Fruit fly (Drosophila melanogaster): ENCODE data around the gene Med.

The Med gene

DNA sequence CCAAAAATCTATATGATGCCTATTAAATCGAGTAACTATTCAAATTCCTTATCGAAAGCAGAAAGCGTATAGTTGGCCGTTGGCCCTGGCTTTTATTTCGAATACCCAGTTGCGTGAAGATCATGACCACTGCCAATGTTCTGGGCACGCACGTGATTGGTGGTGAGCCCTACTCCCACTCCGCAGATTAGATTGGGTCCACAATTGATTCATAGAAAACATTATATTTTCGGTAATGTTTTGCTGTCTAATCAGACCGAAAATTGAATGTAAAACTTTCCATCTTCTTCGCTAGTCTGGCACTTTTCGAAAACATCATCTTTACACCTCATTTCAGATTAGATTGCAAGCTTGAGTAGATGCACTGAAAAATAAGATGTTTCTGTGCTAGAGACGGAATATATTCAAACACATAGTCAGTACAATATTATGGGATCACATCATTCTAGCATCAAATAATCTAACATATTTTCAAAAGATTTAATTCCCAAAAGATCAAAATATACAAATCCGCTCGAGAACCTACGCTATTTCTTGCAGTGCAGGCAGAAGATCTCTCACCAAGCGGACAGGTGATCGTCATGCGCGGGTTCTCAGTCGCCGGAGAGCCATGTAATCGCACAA is 18.5 kb upstream of the Med start, which contains the start of gene CG1774 (continued):
- TF ChIP-seq CG18011 (GFP tag; optimal IDR thresholded peaks at IDR 0.05), result peak; percentile 12
- peak; percentile 92 for TF ChIP-seq sens (GFP tag)
- peak; percentile 62 to 74 for TF ChIP-seq chif (GFP tag; optimal IDR thresholded peaks at IDR 0.05)
- no peak for TF ChIP-seq Sox102F (GFP tag; optimal IDR thresholded peaks at IDR 0.05)
- TF ChIP-seq Mes4 (GFP tag; optimal IDR thresholded peaks at IDR 0.05), result peak; percentile 33
- TF ChIP-seq otp (GFP tag; IDR thresholded peaks at IDR 0.05), result peak; percentile 66; the same call in 2 of the 3 replicates
- peak; percentile 80 for TF ChIP-seq Camta (GFP tag; optimal IDR thresholded peaks at IDR 0.05)
- no peak for TF ChIP-seq Kr (GFP tag; optimal IDR thresholded peaks at IDR 0.05)
- peak; percentile 83 for TF ChIP-seq HmgZ (tag; optimal IDR thresholded peaks at IDR 0.05)
- peak; percentile 74 for TF ChIP-seq Dek (tag; optimal IDR thresholded peaks at IDR 0.05)
- TF ChIP-seq zf30C (GFP tag; optimal IDR thresholded peaks at IDR 0.05), result peak; percentile 73
- peak; percentile 37 for TF ChIP-seq CG3407 (GFP tag; optimal IDR thresholded peaks at IDR 0.05)
- TF ChIP-seq CG13123 (GFP tag; optimal IDR thresholded peaks at IDR 0.05), result peak; percentile 11
- TF ChIP-seq hbn (GFP tag; IDR thresholded peaks at IDR 0.05; ENCODE audit: partially characterized antibody), result no peak
- TF ChIP-seq Ada2b (GFP tag; IDR thresholded peaks at IDR 0.05), result peak; percentile 77
- peak; percentile 43; the same call in 1 of the 3 replicates for TF ChIP-seq CG11093 (GFP tag; IDR thresholded peaks at IDR 0.05)
- no peak for TF ChIP-seq gt (GFP tag; IDR thresholded peaks at IDR 0.05)
- no peak; the same call in 1 of the 2 replicates for TF ChIP-seq danr (GFP tag; IDR thresholded peaks at IDR 0.05)
- TF ChIP-seq CG11560 (tag; IDR thresholded peaks at IDR 0.05), result peak; percentile 52; the same call in 1 of the 3 replicates
- peak; percentile 47 for TF ChIP-seq tap (tag; optimal IDR thresholded peaks at IDR 0.05)
- peak; percentile 60 for TF ChIP-seq Atf-2 (GFP tag; optimal IDR thresholded peaks at IDR 0.05)
- TF ChIP-seq kah (GFP tag; optimal IDR thresholded peaks at IDR 0.05), result no peak
- peak; percentile 42 for TF ChIP-seq CG5245 (GFP tag; optimal IDR thresholded peaks at IDR 0.05)
- peak; percentile 58 for TF ChIP-seq CG4820 (GFP tag; optimal IDR thresholded peaks at IDR 0.05)
- peak; percentile 52; the same call in 1 of the 3 replicates for TF ChIP-seq ci (GFP tag; IDR thresholded peaks at IDR 0.05)
- TF ChIP-seq cwo (GFP tag; optimal IDR thresholded peaks at IDR 0.05), result peak; percentile 93
- TF ChIP-seq Rx (GFP tag; IDR thresholded peaks at IDR 0.05), result no peak; the same call in 1 of the 2 replicates
- TF ChIP-seq ato (GFP tag; IDR thresholded peaks at IDR 0.05; ENCODE audit: partially characterized antibody), result no peak
- no peak for TF ChIP-seq CG8290 (GFP tag; optimal IDR thresholded peaks at IDR 0.05)
- TF ChIP-seq CG8290 (tag; optimal IDR thresholded peaks at IDR 0.05), result peak in 1 of 2 experiments; percentile 94
- TF ChIP-seq unpg (GFP tag; optimal IDR thresholded peaks at IDR 0.05), result peak; percentile 78
- TF ChIP-seq ind (GFP tag; optimal IDR thresholded peaks at IDR 0.05), result peak; percentile 81
- peak; percentile 22 for TF ChIP-seq Ravus (GFP tag; IDR thresholded peaks at IDR 0.05)
- TF ChIP-seq Neu2 (GFP tag; optimal IDR thresholded peaks at IDR 0.05; ENCODE audit: borderline replicate concordance), result no peak
- TF ChIP-seq CG9797 (GFP tag; optimal IDR thresholded peaks at IDR 0.05), result no peak
- TF ChIP-seq CG8765 (GFP tag; IDR thresholded peaks at IDR 0.05), result peak; percentile 40; the same call in 1 of the 2 replicates
- TF ChIP-seq Deaf1 (tag; optimal IDR thresholded peaks at IDR 0.05), result peak; percentile 55
- peak; percentile 68 for TF ChIP-seq kay (GFP tag; optimal IDR thresholded peaks at IDR 0.05)
- TF ChIP-seq CG10565 (GFP tag; optimal IDR thresholded peaks at IDR 0.05), result no peak
- TF ChIP-seq CG12299 (tag; optimal IDR thresholded peaks at IDR 0.05), result peak; percentile 24
- TF ChIP-seq schlank (tag; optimal IDR thresholded peaks at IDR 0.05), result peak; percentile 78
- TF ChIP-seq onecut (GFP tag; IDR thresholded peaks at IDR 0.05), result 0 out of 2 replicates have a peak, but pooled peaks have one; percentile 22
- peak; percentile 86 for TF ChIP-seq PHDP (tag; optimal IDR thresholded peaks at IDR 0.05)
- peak; percentile 65; the same call in 1 of the 2 replicates for TF ChIP-seq wdn (GFP tag; IDR thresholded peaks at IDR 0.05)
- no peak for TF ChIP-seq Doc3 (GFP tag; IDR thresholded peaks at IDR 0.05; ENCODE audit: partially characterized antibody)
- TF ChIP-seq Atf3 (GFP tag; optimal IDR thresholded peaks at IDR 0.05), result no peak
- TF ChIP-seq CG18619 (GFP tag; optimal IDR thresholded peaks at IDR 0.05), result peak; percentile 71
- no peak for TF ChIP-seq bbx (GFP tag; IDR thresholded peaks at IDR 0.05; ENCODE audit: partially characterized antibody)
- TF ChIP-seq gcm2 (GFP tag; optimal IDR thresholded peaks at IDR 0.05), result peak; percentile 1
- peak; percentile 77 for TF ChIP-seq tgo (GFP tag; IDR thresholded peaks at IDR 0.05)
